Fruit fly (Drosophila melanogaster): ENCODE measurements around the gene Pos.

DNA sequence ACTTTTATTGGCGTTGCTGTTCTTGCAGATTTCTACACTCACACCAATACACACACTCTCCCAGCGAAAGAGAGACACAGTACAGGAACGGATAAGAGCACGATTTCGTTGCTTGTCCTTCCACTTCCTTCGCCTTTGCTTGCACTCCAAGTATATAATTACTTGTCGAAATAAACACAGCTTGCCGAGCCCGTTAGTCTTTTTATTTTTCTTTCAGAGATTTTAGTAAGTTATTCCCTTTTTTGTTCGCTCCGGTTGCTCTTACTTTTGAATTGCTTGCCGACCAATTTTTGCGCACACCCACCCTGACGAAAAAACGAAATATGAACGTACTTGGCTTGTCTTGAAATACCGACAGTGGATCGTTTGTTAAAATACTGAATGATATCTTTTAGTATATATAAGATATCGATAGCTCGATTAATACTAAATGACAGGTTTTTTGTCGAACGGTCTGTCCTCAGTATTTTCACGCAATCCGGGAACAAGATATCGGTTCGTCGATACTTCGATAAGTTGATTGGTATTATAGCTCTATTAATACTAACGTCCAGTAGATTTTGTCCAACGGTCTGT lies 30.1 kb downstream of the Pos start, which contains the start of gene Map205:
- TF ChIP-seq tin (GFP tag; optimal IDR thresholded peaks at IDR 0.05) (no peak), slou (GFP tag; optimal IDR thresholded peaks at IDR 0.05) (no peak), CG12155 (GFP tag; optimal IDR thresholded peaks at IDR 0.05) (no peak), D19A (tag; optimal IDR thresholded peaks at IDR 0.05) (no peak), Stat92E (GFP tag; optimal IDR thresholded peaks at IDR 0.05) (peak in 1 of 3 experiments; percentile 92), kni (GFP tag; optimal IDR thresholded peaks at IDR 0.05) (peak; percentile 7), Max (GFP tag; optimal IDR thresholded peaks at IDR 0.05) (peak; percentile 1), shn (GFP tag; optimal IDR thresholded peaks at IDR 0.05) (no peak), ATbp (GFP tag; optimal IDR thresholded peaks at IDR 0.05) (no peak), CG18011 (GFP tag; optimal IDR thresholded peaks at IDR 0.05) (no peak), CG13287 (GFP tag; IDR thresholded peaks at IDR 0.05; ENCODE audit: partially characterized antibody) (no peak), onecut (GFP tag; IDR thresholded peaks at IDR 0.05) (no peak), sob (GFP tag; IDR thresholded peaks at IDR 0.05) (no peak)
